Worm (Caenorhabditis elegans): ENCODE results near the gene nfx-1.

DNA sequence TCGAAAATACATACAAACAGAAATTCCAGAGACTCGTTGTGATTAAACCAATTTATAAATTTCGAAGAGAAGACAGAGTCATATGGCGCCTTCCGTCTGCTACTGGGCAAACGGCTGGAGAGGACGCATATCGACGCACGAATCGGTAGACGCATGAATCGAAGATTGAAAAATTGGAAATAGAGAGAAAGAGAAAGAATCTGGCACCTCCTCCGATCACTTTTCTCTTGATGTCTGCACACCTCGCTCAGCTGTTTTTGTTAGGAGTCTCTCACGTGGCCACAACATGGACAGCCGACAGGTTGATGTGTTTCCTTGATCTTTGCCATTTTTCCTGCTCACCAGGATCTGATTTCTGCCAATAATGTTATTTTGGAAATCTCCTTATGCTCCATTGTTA, 15.1 kb upstream of the nfx-1 start:
- TF ChIP-seq flt-1 (GFP tag; IDR thresholded peaks at IDR 0.05) (no peak), ztf-29 (GFP tag; IDR thresholded peaks at IDR 0.05) (no peak), klf-2 (GFP tag; conservative IDR thresholded peaks at IDR 0.05) (no peak), cog-1 (tag; optimal IDR thresholded peaks at IDR 0.05) (no peak), med-1 (GFP tag; optimal IDR thresholded peaks at IDR 0.05; ENCODE audit: insufficient read depth) (no peak), tab-1 (GFP tag; IDR thresholded peaks at IDR 0.05) (no peak), ztf-23 (GFP tag; IDR thresholded peaks at IDR 0.05) (no peak), ref-1 (GFP tag; conservative IDR thresholded peaks at IDR 0.05) (no peak), T22C8.4 (GFP tag; IDR thresholded peaks at IDR 0.05) (no peak)
